Worm (Caenorhabditis elegans) whole organism, late embryonic: ENCODE measurements around the gene ifa-3.

Source experiments
- dmd-4 ChIP-seq: sonication (generic microtip); optimal IDR thresholded peaks from 2 replicates; lab custom pipeline; 2016; ENCODE audit warnings: borderline replicate concordance, missing genetic modification characterization, missing compliant biosample characterization
- nfya-1 ChIP-seq: sonication (generic microtip); optimal IDR thresholded peaks from 2 replicates; lab custom pipeline; 2017; ENCODE audit warnings: missing genetic modification characterization, mild to moderate bottlenecking, missing compliant biosample characterization, antibody characterized with exemption, moderate library complexity

ce11 chrX:16299859-16300258 is 30.0 kb upstream of the ifa-3 start, which contains the start of gene twk-21:
- TF ChIP-seq nfya-1 (tag; lab: Kevin White, UChicago) = no peak
- no peak for TF ChIP-seq dmd-4
